Worm (Caenorhabditis elegans) whole organism, midembryonic: ENCODE data around the gene B0524.6.

Experiments used
- T22C8.4 ChIP-seq: fragments of 200-800 bp; sonication (Bioruptor generic); IDR thresholded peaks from 2 replicates; pipeline ENCODE4 v1.3.6; 2022; ENCODE audit warnings: missing genetic modification characterization, missing compliant biosample characterization
- cog-1 ChIP-seq: sonication (generic microtip); optimal IDR thresholded peaks from 2 replicates; lab custom pipeline; 2016; ENCODE audit warnings: missing genetic modification characterization, missing compliant biosample characterization
- flt-1 ChIP-seq: fragments of 200-800 bp; sonication (Bioruptor generic); IDR thresholded peaks from 2 replicates; pipeline ENCODE4 v1.3.6; 2022; ENCODE audit warnings: missing genetic modification characterization, missing compliant biosample characterization
- klf-2 ChIP-seq: fragments of 200-800 bp; sonication (Bioruptor generic); conservative IDR thresholded peaks from 2 replicates; pipeline ENCODE4 v1.3.6; 2022; ENCODE audit warnings: missing genetic modification reagents, missing genetic modification characterization, missing compliant biosample characterization
- med-1 ChIP-seq: sonication (generic microtip); optimal IDR thresholded peaks from 2 replicates; lab custom pipeline; 2017; ENCODE audit warnings: missing genetic modification characterization, mild to moderate bottlenecking, missing compliant biosample characterization, antibody characterized with exemption, missing genetic modification reagents; ENCODE audit not compliant: insufficient read depth
- ref-1 ChIP-seq: fragments of 200-800 bp; sonication (Bioruptor generic); conservative IDR thresholded peaks from 2 replicates; pipeline ENCODE4 v1.3.6; 2022; ENCODE audit warnings: missing genetic modification reagents, missing genetic modification characterization, missing compliant biosample characterization
- tab-1 ChIP-seq: fragments of 200-800 bp; sonication (Bioruptor generic); IDR thresholded peaks from 2 replicates; pipeline ENCODE4 v1.3.6; 2022; ENCODE audit warnings: missing genetic modification characterization, missing compliant biosample characterization
- ztf-23 ChIP-seq: fragments of 200-800 bp; sonication (Bioruptor generic); IDR thresholded peaks from 2 replicates; pipeline ENCODE4 v1.3.6; 2022; ENCODE audit warnings: missing genetic modification reagents, missing genetic modification characterization, missing compliant biosample characterization
- ztf-29 ChIP-seq: fragments of 200-800 bp; sonication (Bioruptor generic); IDR thresholded peaks from 2 replicates; pipeline ENCODE4 v1.3.6; 2022; ENCODE audit warnings: missing genetic modification reagents, missing genetic modification characterization, missing compliant biosample characterization

Gene B0524.6

ce11 chrIII:1880221-1880620 lies 25.2 kb downstream of the B0524.6 start:
- TF ChIP-seq med-1 (GFP tag; lab: Kevin White, UChicago) (no peak), T22C8.4 (GFP tag; lab: Robert Waterston, UW) (peak; percentile 81)

- TF ChIP-seq med-1 (GFP tag; lab: Kevin White, UChicago) (no peak), T22C8.4 (GFP tag; lab: Robert Waterston, UW) (peak; percentile 99)
These were observed 26.5 kb downstream of the B0524.6 start for ce11 chrIII:1878918-1879317.

- TF ChIP-seq cog-1 (tag; lab: Kevin White, UChicago) = no peak
- no peak for TF ChIP-seq ztf-23 (GFP tag; lab: Robert Waterston, UW)
- TF ChIP-seq klf-2 = no peak
These were observed 27.4 kb downstream of the B0524.6 start, which contains the start of gene smi-1 for ce11 chrIII:1878065-1878464. TSS of gene smi-1 (plus strand) at chrIII:1878365.

ce11 chrIII:1877189-1877588 lies 28.3 kb downstream of the B0524.6 start:
- TF ChIP-seq tab-1 (no peak), med-1 (GFP tag; lab: Kevin White, UChicago) (no peak), T22C8.4 (GFP tag; lab: Robert Waterston, UW) (no peak), cog-1 (tag; lab: Kevin White, UChicago) (no peak), ztf-29 (GFP tag; lab: Robert Waterston, UW) (no peak), ztf-23 (GFP tag; lab: Robert Waterston, UW) (no peak), ref-1 (no peak), klf-2 (no peak), flt-1 (no peak)

- peak; percentile 81 for TF ChIP-seq T22C8.4 (GFP tag; lab: Robert Waterston, UW)
- no peak for TF ChIP-seq ztf-23 (GFP tag; lab: Robert Waterston, UW)
- TF ChIP-seq klf-2 = no peak
- no peak for TF ChIP-seq tab-1
- no peak for TF ChIP-seq flt-1
- TF ChIP-seq ztf-29 (GFP tag; lab: Robert Waterston, UW) = no peak
- no peak for TF ChIP-seq med-1 (GFP tag; lab: Kevin White, UChicago)
- TF ChIP-seq cog-1 (tag; lab: Kevin White, UChicago) = no peak
These were observed 29.1 kb downstream of the B0524.6 start for ce11 chrIII:1876267-1876865.

- no peak for TF ChIP-seq tab-1
- no peak for TF ChIP-seq cog-1 (tag; lab: Kevin White, UChicago)
- TF ChIP-seq flt-1 = no peak
- no peak for TF ChIP-seq ref-1
- TF ChIP-seq ztf-23 (GFP tag; lab: Robert Waterston, UW) = no peak
- TF ChIP-seq ztf-29 (GFP tag; lab: Robert Waterston, UW) = no peak
These were observed 45.3 kb downstream of the B0524.6 start, which contains the start of gene ttc-7 for ce11 chrIII:1860129-1860528. TSS of gene ttc-7 (plus strand) at chrIII:1860429.

- peak; percentile 59 for TF ChIP-seq med-1 (GFP tag; lab: Kevin White, UChicago)
- peak; percentile 62 for TF ChIP-seq T22C8.4 (GFP tag; lab: Robert Waterston, UW)
- TF ChIP-seq flt-1 = peak; percentile 89
- peak; percentile 88 for TF ChIP-seq ztf-23 (GFP tag; lab: Robert Waterston, UW)
- 0 out of 2 replicates have a peak, but pooled peaks have one; percentile 49 for TF ChIP-seq ref-1
- peak; percentile 75; the same call in 1 of the 2 replicates for TF ChIP-seq klf-2
- TF ChIP-seq ztf-29 (GFP tag; lab: Robert Waterston, UW) = peak; percentile 30; the same call in 1 of the 2 replicates
- TF ChIP-seq cog-1 (tag; lab: Kevin White, UChicago) = peak; percentile 79
- TF ChIP-seq tab-1 = peak; percentile 72; the same call in 1 of the 2 replicates
These were observed 45.9 kb downstream of the B0524.6 start, which contains the start of gene ddp-1 for ce11 chrIII:1859532-1859931. TSS of gene ddp-1 (plus strand) at chrIII:1859888.

ce11 chrIII:1856679-1857078 lies 48.8 kb downstream of the B0524.6 start:
- TF ChIP-seq T22C8.4 (GFP tag; lab: Robert Waterston, UW) (no peak), ztf-29 (GFP tag; lab: Robert Waterston, UW) (no peak), klf-2 (no peak), cog-1 (tag; lab: Kevin White, UChicago) (no peak), ztf-23 (GFP tag; lab: Robert Waterston, UW) (no peak), flt-1 (no peak), med-1 (GFP tag; lab: Kevin White, UChicago) (no peak), ref-1 (no peak), tab-1 (no peak)

ce11 chrIII:1856175-1856574 lies 49.3 kb downstream of the B0524.6 start:
- no peak for TF ChIP-seq T22C8.4 (GFP tag; lab: Robert Waterston, UW)

ce11 chrIII:1855092-1855491 lies 50.3 kb downstream of the B0524.6 start, which contains the start of gene hlh-33:
TSS of gene hlh-33 (plus strand) at chrIII:1855392.
- TF ChIP-seq flt-1 (no peak), cog-1 (tag; lab: Kevin White, UChicago) (no peak), ztf-29 (GFP tag; lab: Robert Waterston, UW) (no peak), klf-2 (no peak), ztf-23 (GFP tag; lab: Robert Waterston, UW) (no peak), ref-1 (no peak), med-1 (GFP tag; lab: Kevin White, UChicago) (no peak), tab-1 (no peak), T22C8.4 (GFP tag; lab: Robert Waterston, UW) (no peak)

ce11 chrIII:1853944-1854343 lies 51.5 kb downstream of the B0524.6 start:
- TF ChIP-seq med-1 (GFP tag; lab: Kevin White, UChicago) (no peak), ref-1 (no peak), flt-1 (no peak), klf-2 (no peak), T22C8.4 (GFP tag; lab: Robert Waterston, UW) (no peak), ztf-29 (GFP tag; lab: Robert Waterston, UW) (no peak), ztf-23 (GFP tag; lab: Robert Waterston, UW) (no peak), tab-1 (no peak), cog-1 (tag; lab: Kevin White, UChicago) (no peak)
